Fruit fly (Drosophila melanogaster) S2 (cell line): ENCODE results near the gene CG9799.

Experiments
- CG8478 ChIP-seq: fragments of >200 bp; optimal IDR thresholded peaks from 2 replicates; lab custom pipeline; 2018
- CTCF ChIP-seq, 2 experiments: fragments of >200 bp; optimal IDR thresholded peaks; 2 replicates each; lab custom pipeline; 2018

DNA sequence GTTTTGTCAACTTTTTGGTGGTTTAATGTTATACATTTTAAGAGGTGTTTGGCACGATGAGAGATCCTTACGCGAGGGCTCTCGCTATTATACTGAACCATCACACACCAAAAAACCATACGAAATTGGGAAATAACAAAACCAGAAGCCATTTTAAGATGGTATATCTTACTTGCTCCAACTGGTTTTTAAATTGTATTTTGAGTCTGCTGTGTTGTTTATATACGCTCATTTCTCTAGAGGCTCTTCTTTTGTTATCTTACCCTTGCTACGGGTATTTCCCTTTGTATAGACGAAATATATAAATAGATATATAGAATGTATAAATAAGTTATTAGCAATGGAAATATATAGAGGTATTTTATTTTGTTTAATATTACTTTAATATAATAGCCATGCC, 18.4 kb upstream of the CG9799 start, which contains the start of gene yellow-e2:
- TF ChIP-seq CG8478 (lab: Kevin White, UChicago) (no peak), CTCF (optimal IDR thresholded peaks at IDR 0.05; lab: Kevin White, UChicago) (no peak)
